Fruit fly (Drosophila melanogaster): ENCODE results near the gene PolH.

- no peak for TF ChIP-seq CTCF (optimal IDR thresholded peaks at IDR 0.05)
- TF ChIP-seq CG8478 (optimal IDR thresholded peaks at IDR 0.05), result no peak
Measured at dm6 chr3L:21979789-21980188, 38.2 kb upstream of the PolH start.

Measured in S2 (cell line).